Worm (Caenorhabditis elegans) whole organism, L4 larva: ENCODE measurements around the gene C24D10.49.

Source experiments
- gei-8 ChIP-seq: fragments of 200-800 bp; sonication (Bioruptor generic); optimal IDR thresholded peaks from 2 replicates; lab custom pipeline; 2018; ENCODE audit warnings: mild to moderate bottlenecking, missing genetic modification characterization, missing compliant biosample characterization
- unc-130 ChIP-seq: sonication (generic microtip); optimal IDR thresholded peaks from 2 replicates; lab custom pipeline; 2016; ENCODE audit warnings: missing genetic modification reagents, missing genetic modification characterization, missing compliant biosample characterization

- TF ChIP-seq gei-8 (GFP tag; lab: Kevin White, UChicago) (no peak), unc-130 (GFP tag; lab: Kevin White, UChicago) (no peak)
Measured at ce11 chrIV:5139972-5140371, 17.2 kb downstream of the C24D10.49 start.
